Worm (Caenorhabditis elegans): ENCODE measurements around the gene osm-6.
A peak's percentile ranks its signal among the peaks of the same experiment; 100 is the strongest.

The osm-6 gene

ce11 chrV:11946818-11947217 is 19.6 kb upstream of the osm-6 start:
- TF ChIP-seq R02D3.7 (tag; optimal IDR thresholded peaks at IDR 0.05) (no peak), nhr-43 (tag; optimal IDR thresholded peaks at IDR 0.05; ENCODE audit: poor library complexity, severe bottlenecking) (no peak), ceh-9 (tag; optimal IDR thresholded peaks at IDR 0.05) (no peak), lsy-12 (tag; optimal IDR thresholded peaks at IDR 0.05) (no peak), unc-39 (tag; optimal IDR thresholded peaks at IDR 0.05) (no peak), zag-1 (tag; optimal IDR thresholded peaks at IDR 0.05) (no peak), ama-1 (optimal IDR thresholded peaks at IDR 0.05) (no peak), ztf-4 (tag; optimal IDR thresholded peaks at IDR 0.05) (no peak), nfya-1 (tag; optimal IDR thresholded peaks at IDR 0.05; ENCODE audit: insufficient read depth) (no peak), pqm-1 (tag; optimal IDR thresholded peaks at IDR 0.05) (no peak), egl-27 (tag; optimal IDR thresholded peaks at IDR 0.05) (no peak), ceh-28 (tag; optimal IDR thresholded peaks at IDR 0.05) (no peak)

ce11 chrV:11945429-11945828 is 18.2 kb upstream of the osm-6 start:
- TF ChIP-seq daf-12 (tag; optimal IDR thresholded peaks at IDR 0.05) (no peak), zag-1 (tag; optimal IDR thresholded peaks at IDR 0.05) (no peak), pqm-1 (tag; optimal IDR thresholded peaks at IDR 0.05) (no peak), tbx-2 (tag; optimal IDR thresholded peaks at IDR 0.05) (no peak), mdl-1 (tag; optimal IDR thresholded peaks at IDR 0.05) (no peak), lin-39 (tag; optimal IDR thresholded peaks at IDR 0.05) (no peak), sea-2 (GFP tag; optimal IDR thresholded peaks at IDR 0.05) (no peak), nhr-76 (tag; optimal IDR thresholded peaks at IDR 0.05) (no peak), ceh-16 (tag; optimal IDR thresholded peaks at IDR 0.05) (no peak), snpc-4 (tag; optimal IDR thresholded peaks at IDR 0.05) (no peak)

- TF ChIP-seq nhr-25 (tag; optimal IDR thresholded peaks at IDR 0.05), result no peak
- no peak for TF ChIP-seq jun-1 (tag; optimal IDR thresholded peaks at IDR 0.05)
- no peak for TF ChIP-seq ztf-11 (tag; optimal IDR thresholded peaks at IDR 0.05)
- no peak for TF ChIP-seq sea-2 (GFP tag; optimal IDR thresholded peaks at IDR 0.05)
- no peak for TF ChIP-seq unc-62 (GFP tag; optimal IDR thresholded peaks at IDR 0.05)
- no peak for TF ChIP-seq daf-12 (tag; optimal IDR thresholded peaks at IDR 0.05)
- TF ChIP-seq nhr-28 (tag; optimal IDR thresholded peaks at IDR 0.05), result no peak
- no peak for TF ChIP-seq nhr-67 (tag; optimal IDR thresholded peaks at IDR 0.05)
- TF ChIP-seq ceh-28 (tag; optimal IDR thresholded peaks at IDR 0.05), result no peak
- no peak for TF ChIP-seq fkh-2 (tag; optimal IDR thresholded peaks at IDR 0.05)
- TF ChIP-seq elt-1 (tag; optimal IDR thresholded peaks at IDR 0.05), result no peak
- TF ChIP-seq ZK546.5 (tag; optimal IDR thresholded peaks at IDR 0.05), result no peak
- no peak for TF ChIP-seq aly-2 (tag; optimal IDR thresholded peaks at IDR 0.05)
- TF ChIP-seq zag-1 (tag; optimal IDR thresholded peaks at IDR 0.05), result no peak
- TF ChIP-seq nhr-12 (tag; optimal IDR thresholded peaks at IDR 0.05), result no peak
- TF ChIP-seq unc-39 (tag; optimal IDR thresholded peaks at IDR 0.05), result no peak
- no peak for TF ChIP-seq fos-1 (tag; optimal IDR thresholded peaks at IDR 0.05)
- no peak for TF ChIP-seq nfya-1 (tag; optimal IDR thresholded peaks at IDR 0.05; ENCODE audit: insufficient read depth)
- no peak for TF ChIP-seq egl-5 (tag; optimal IDR thresholded peaks at IDR 0.05)
- no peak for TF ChIP-seq R02D3.7 (tag; optimal IDR thresholded peaks at IDR 0.05)
Measured at ce11 chrV:11943737-11944136, 16.5 kb upstream of the osm-6 start.

DNA sequence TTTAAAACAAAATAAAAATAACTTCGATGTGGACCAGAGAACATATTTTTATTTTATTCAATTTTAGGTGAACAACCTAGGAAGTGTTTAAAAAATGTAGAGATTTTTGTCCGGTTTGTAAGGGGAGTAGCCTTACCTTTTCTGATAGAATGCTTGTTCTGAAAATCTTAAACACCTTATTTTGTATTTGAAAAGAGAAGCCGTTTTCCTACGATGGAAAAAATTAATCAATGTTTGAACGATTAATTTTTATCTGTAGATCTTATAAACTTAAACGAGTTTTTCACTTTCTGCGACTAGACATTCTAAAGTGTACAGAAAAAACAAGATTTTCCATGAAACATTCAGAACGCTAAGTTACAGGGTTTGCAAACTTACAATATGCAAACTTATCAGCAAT is 15.1 kb upstream of the osm-6 start, which contains the start of gene F58H1.6:
TSS of gene F58H1.6 (plus strand) at position 301 of the 400 bp plus-strand sequence.
- no peak for TF ChIP-seq ceh-28 (tag; optimal IDR thresholded peaks at IDR 0.05)
- no peak for TF ChIP-seq aly-2 (tag; optimal IDR thresholded peaks at IDR 0.05)
- no peak for TF ChIP-seq R02D3.7 (tag; optimal IDR thresholded peaks at IDR 0.05)
- no peak for TF ChIP-seq nhr-25 (tag; optimal IDR thresholded peaks at IDR 0.05)

ce11 chrV:11941664-11942063 is 14.4 kb upstream of the osm-6 start:
- peak; percentile 96 for TF ChIP-seq pqm-1 (tag; optimal IDR thresholded peaks at IDR 0.05)
- no peak for TF ChIP-seq daf-12 (tag; optimal IDR thresholded peaks at IDR 0.05)
- TF ChIP-seq pha-4 (tag; optimal IDR thresholded peaks at IDR 0.05), result peak; percentile 46
- no peak for TF ChIP-seq hmg-11 (tag; optimal IDR thresholded peaks at IDR 0.05)
- no peak for TF ChIP-seq R02D3.7 (tag; optimal IDR thresholded peaks at IDR 0.05)
- peak; percentile 13 for TF ChIP-seq jun-1 (tag; optimal IDR thresholded peaks at IDR 0.05)
- TF ChIP-seq ceh-9 (tag; optimal IDR thresholded peaks at IDR 0.05), result no peak
- TF ChIP-seq elt-2 (tag; optimal IDR thresholded peaks at IDR 0.05), result peak; percentile 99
